Worm (Caenorhabditis elegans): Measurements from ENCODE around the gene nlp-49.

Gene nlp-49

DNA sequence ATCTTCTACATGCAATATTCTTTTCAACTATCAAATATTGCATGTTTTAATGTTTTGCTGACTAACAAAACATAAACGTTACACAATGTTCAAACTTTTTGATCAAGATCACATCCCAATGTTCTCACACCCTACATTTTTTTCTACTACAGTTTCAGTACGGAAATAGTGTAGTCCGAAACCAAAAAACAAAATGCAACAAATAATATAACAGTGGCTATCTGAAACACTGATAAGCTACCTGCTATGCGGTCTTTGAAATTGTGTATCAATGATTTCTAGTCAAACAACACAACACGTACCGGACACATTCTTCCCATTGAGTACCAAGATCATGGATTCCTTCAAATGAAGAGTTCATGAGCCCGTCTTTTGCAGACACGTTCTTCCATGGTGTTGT, 36.9 kb downstream of the nlp-49 start (continued):
- TF ChIP-seq F26F4.8 (GFP tag; conservative IDR thresholded peaks at IDR 0.05) = no peak
- TF ChIP-seq nhr-76 (tag; optimal IDR thresholded peaks at IDR 0.05) = no peak
- TF ChIP-seq zfp-3 (GFP tag; conservative IDR thresholded peaks at IDR 0.05) = no peak
- no peak for TF ChIP-seq nhr-48 (tag; optimal IDR thresholded peaks at IDR 0.05)

DNA sequence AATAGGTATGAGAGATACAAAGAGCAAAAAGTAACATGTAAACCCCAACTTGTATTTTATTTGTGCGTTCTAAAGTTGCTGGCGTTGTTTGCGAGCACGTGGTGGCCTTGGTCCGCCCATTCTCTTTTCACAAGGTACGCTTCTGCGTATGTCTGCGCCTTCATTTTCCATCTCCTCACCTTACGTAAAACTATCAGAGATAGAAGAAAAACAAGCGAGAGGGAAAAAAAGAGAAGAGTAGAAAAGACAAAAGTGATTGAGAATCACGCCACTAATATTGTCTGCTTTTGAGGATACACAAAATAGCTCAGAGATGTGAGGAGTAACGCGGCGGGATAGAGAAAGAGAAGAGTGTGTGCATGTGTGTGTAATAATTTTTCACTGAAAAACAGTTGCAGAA, 37.7 kb downstream of the nlp-49 start:
- no peak for TF ChIP-seq Y75B8A.6 (GFP tag; IDR thresholded peaks at IDR 0.05)
- TF ChIP-seq ama-1 (optimal IDR thresholded peaks at IDR 0.05) = no peak
- no peak for TF ChIP-seq dmd-8 (GFP tag; IDR thresholded peaks at IDR 0.05)
- no peak for TF ChIP-seq zag-1 (tag; optimal IDR thresholded peaks at IDR 0.05)
- no peak for TF ChIP-seq madf-5 (GFP tag; IDR thresholded peaks at IDR 0.05)
- no peak for TF ChIP-seq fkh-10 (GFP tag; optimal IDR thresholded peaks at IDR 0.05)
- TF ChIP-seq nhr-6 (tag; optimal IDR thresholded peaks at IDR 0.05) = no peak
- TF ChIP-seq tra-1 (GFP tag; IDR thresholded peaks at IDR 0.05) = 0 out of 2 replicates have a peak, but pooled peaks have one; percentile 29
- TF ChIP-seq mdl-1 (tag; optimal IDR thresholded peaks at IDR 0.05) = peak; percentile 73 to 90
- no peak for TF ChIP-seq daf-12 (tag; optimal IDR thresholded peaks at IDR 0.05)
- peak; percentile 77 for TF ChIP-seq nhr-28 (tag; optimal IDR thresholded peaks at IDR 0.05)
- TF ChIP-seq lim-7 (GFP tag; IDR thresholded peaks at IDR 0.05) = no peak
- TF ChIP-seq unc-130 (GFP tag; optimal IDR thresholded peaks at IDR 0.05) = no peak
- TF ChIP-seq F49E8.2 (tag; optimal IDR thresholded peaks at IDR 0.05; ENCODE audit: borderline replicate concordance) = no peak
- no peak for TF ChIP-seq Y5F2A.4 (GFP tag; optimal IDR thresholded peaks at IDR 0.05)
- no peak for TF ChIP-seq nhr-25 (tag; optimal IDR thresholded peaks at IDR 0.05; ENCODE audit: borderline replicate concordance, insufficient read depth)
- no peak for TF ChIP-seq set-16 (GFP tag; IDR thresholded peaks at IDR 0.05)
- no peak for TF ChIP-seq egl-27 (tag; optimal IDR thresholded peaks at IDR 0.05)
- no peak for TF ChIP-seq ceh-82 (tag; optimal IDR thresholded peaks at IDR 0.05)
- TF ChIP-seq tag-97 (GFP tag; IDR thresholded peaks at IDR 0.05) = no peak
- no peak for TF ChIP-seq dmd-9 (GFP tag; IDR thresholded peaks at IDR 0.05)
- no peak for TF ChIP-seq T20F7.1 (GFP tag; optimal IDR thresholded peaks at IDR 0.05)
- TF ChIP-seq dve-1 (tag; optimal IDR thresholded peaks at IDR 0.05; ENCODE audit: insufficient read depth) = peak; percentile 50
- TF ChIP-seq zip-2 (tag; optimal IDR thresholded peaks at IDR 0.05) = no peak
- no peak for TF ChIP-seq arid-1 (GFP tag; conservative IDR thresholded peaks at IDR 0.05)
- TF ChIP-seq egl-43 (GFP tag; IDR thresholded peaks at IDR 0.05) = no peak
- TF ChIP-seq attf-4 (tag; optimal IDR thresholded peaks at IDR 0.05) = no peak
- no peak for TF ChIP-seq nhr-42 (GFP tag; IDR thresholded peaks at IDR 0.05)
- TF ChIP-seq hlh-11 (tag; optimal IDR thresholded peaks at IDR 0.05) = peak; percentile 82
- no peak for TF ChIP-seq pha-4 (GFP tag; IDR thresholded peaks at IDR 0.05)
- no peak for TF ChIP-seq pha-4 (tag; optimal IDR thresholded peaks at IDR 0.05)
- TF ChIP-seq mes-2 (tag; optimal IDR thresholded peaks at IDR 0.05; ENCODE audit: poor library complexity, severe bottlenecking) = no peak
- TF ChIP-seq lin-13 (GFP tag; optimal IDR thresholded peaks at IDR 0.05) = no peak
- TF ChIP-seq mdt-29 (GFP tag; IDR thresholded peaks at IDR 0.05) = no peak
- TF ChIP-seq ceh-62 (tag; optimal IDR thresholded peaks at IDR 0.05) = no peak
- no peak for TF ChIP-seq ceh-28 (tag; optimal IDR thresholded peaks at IDR 0.05)
- no peak for TF ChIP-seq php-3 (GFP tag; IDR thresholded peaks at IDR 0.05)
- peak; percentile 34 for TF ChIP-seq nhr-77 (tag; optimal IDR thresholded peaks at IDR 0.05)
- no peak for TF ChIP-seq lin-39 (tag; optimal IDR thresholded peaks at IDR 0.05)
- TF ChIP-seq R02D3.7 (tag; optimal IDR thresholded peaks at IDR 0.05) = no peak
- no peak for TF ChIP-seq F10B5.3 (tag; optimal IDR thresholded peaks at IDR 0.05)
- peak; percentile 86 for TF ChIP-seq mxl-3 (GFP tag; optimal IDR thresholded peaks at IDR 0.05)
- TF ChIP-seq zfp-2 (tag; optimal IDR thresholded peaks at IDR 0.05) = no peak
- TF ChIP-seq vab-7 (GFP tag; IDR thresholded peaks at IDR 0.05) = no peak
- no peak for TF ChIP-seq aly-2 (tag; optimal IDR thresholded peaks at IDR 0.05)
- TF ChIP-seq ceh-32 (tag; optimal IDR thresholded peaks at IDR 0.05; ENCODE audit: poor library complexity) = no peak
- no peak for TF ChIP-seq D1046.2 (GFP tag; IDR thresholded peaks at IDR 0.05)
